Worm (Caenorhabditis elegans) whole organism, L2 larva: ENCODE measurements around the gene ZK809.8.

ENCODE experiments used
- ZK546.5 ChIP-seq: sonication (generic microtip); optimal IDR thresholded peaks from 2 replicates; lab custom pipeline; 2017; ENCODE audit warnings: missing biosample characterization, missing genetic modification characterization
- ama-1 ChIP-seq: fragments of 150-350 bp; optimal IDR thresholded peaks from 2 replicates; lab custom pipeline; 2018; ENCODE audit warnings: inconsistent platforms
- ceh-82 ChIP-seq: fragments of 150-350 bp; optimal IDR thresholded peaks from 2 replicates; lab custom pipeline; 2014; ENCODE audit warnings: missing biosample characterization, missing genetic modification characterization
- elt-1 ChIP-seq: fragments of 150-350 bp; optimal IDR thresholded peaks from 2 replicates; lab custom pipeline; 2014; ENCODE audit warnings: missing biosample characterization, missing genetic modification characterization
- lin-39 ChIP-seq: fragments of 150-350 bp; optimal IDR thresholded peaks from 2 replicates; lab custom pipeline; 2014; ENCODE audit warnings: missing biosample characterization, missing genetic modification reagents, missing genetic modification characterization
- mbf-1 ChIP-seq: sonication (generic microtip); optimal IDR thresholded peaks from 2 replicates; lab custom pipeline; 2017; ENCODE audit warnings: missing biosample characterization, missing genetic modification characterization
- nhr-129 ChIP-seq: fragments of 150-350 bp; optimal IDR thresholded peaks from 2 replicates; lab custom pipeline; 2014; ENCODE audit warnings: missing biosample characterization, missing genetic modification characterization
- skn-1 ChIP-seq: sonication (generic microtip); optimal IDR thresholded peaks from 2 replicates; lab custom pipeline; 2017; ENCODE audit warnings: missing biosample characterization, missing genetic modification characterization
- snpc-4 ChIP-seq: fragments of 150-350 bp; optimal IDR thresholded peaks from 2 replicates; lab custom pipeline; 2014; ENCODE audit warnings: missing biosample characterization, missing genetic modification characterization

- no peak for TF ChIP-seq ZK546.5
- no peak for TF ChIP-seq lin-39 (tag; lab: Kevin White, UChicago)
- TF ChIP-seq nhr-129 (tag; lab: Kevin White, UChicago): no peak
- no peak for TF ChIP-seq snpc-4 (tag; lab: Kevin White, UChicago)
- no peak for TF ChIP-seq elt-1
- no peak for TF ChIP-seq ama-1
- TF ChIP-seq skn-1: no peak
- TF ChIP-seq mbf-1 (tag; lab: Kevin White, UChicago): no peak
- TF ChIP-seq ceh-82 (tag; lab: Kevin White, UChicago): no peak
These were observed 16.1 kb upstream of the ZK809.8 start, which contains the start of gene ZK809.9 for ce11 chrIV:11665010-11665409.
